Fruit fly (Drosophila melanogaster) whole organism, embryonic: ENCODE results near the gene mRpS23.

Experiments used
- ATbp ChIP-seq: fragments of 200-800 bp; sonication (Bioruptor generic); optimal IDR thresholded peaks from 2 replicates; lab custom pipeline; 2017; ENCODE audit warnings: missing biosample characterization, mild to moderate bottlenecking, missing genetic modification characterization, missing genetic modification reagents
- Blimp-1 ChIP-seq: fragments of 200-800 bp; sonication (Bioruptor generic); optimal IDR thresholded peaks from 3 replicates; lab custom pipeline; 2018; ENCODE audit warnings: missing biosample characterization, missing genetic modification characterization, mild to moderate bottlenecking, moderate library complexity, missing genetic modification reagents
- C15 ChIP-seq: fragments of 200-800 bp; sonication (Bioruptor generic); IDR thresholded peaks from 3 replicates; pipeline ENCODE4 v1.3.6; 2022; ENCODE audit warnings: missing biosample characterization, missing genetic modification characterization
- CG10366 ChIP-seq: fragments of 200-800 bp; sonication (Bioruptor generic); IDR thresholded peaks from 2 replicates; pipeline ENCODE4 v1.3.6; 2022; ENCODE audit warnings: missing biosample characterization, missing genetic modification characterization
- CG10431 ChIP-seq: fragments of 200-800 bp; sonication (Bioruptor generic); optimal IDR thresholded peaks from 3 replicates; lab custom pipeline; 2018; ENCODE audit warnings: missing biosample characterization, mild to moderate bottlenecking, missing genetic modification characterization
- CG11085 ChIP-seq: fragments of 200-800 bp; sonication (Bioruptor generic); IDR thresholded peaks from 2 replicates; pipeline ENCODE4 v1.3.6; 2022; ENCODE audit warnings: missing biosample characterization, missing genetic modification characterization
- CG11093 ChIP-seq: fragments of 200-800 bp; sonication (Bioruptor generic); IDR thresholded peaks from 3 replicates; pipeline ENCODE4 v1.3.6; 2022; ENCODE audit warnings: missing biosample characterization, missing genetic modification characterization
- CG12299 ChIP-seq: fragments of 200-800 bp; sonication (Bioruptor generic); optimal IDR thresholded peaks from 2 replicates; lab custom pipeline; 2018; ENCODE audit warnings: missing biosample characterization, mild to moderate bottlenecking, missing genetic modification characterization
- CG12391 ChIP-seq: fragments of 200-800 bp; sonication (Bioruptor generic); optimal IDR thresholded peaks from 3 replicates; lab custom pipeline; 2018; ENCODE audit warnings: missing biosample characterization, mild to moderate bottlenecking, missing genetic modification characterization, moderate library complexity
- CG15601 ChIP-seq: fragments of 200-800 bp; sonication (Bioruptor generic); optimal IDR thresholded peaks from 3 replicates; lab custom pipeline; 2019; ENCODE audit warnings: missing biosample characterization, mild to moderate bottlenecking, missing genetic modification characterization, moderate library complexity
- CG15696 ChIP-seq: fragments of 200-800 bp; sonication (Bioruptor generic); optimal IDR thresholded peaks from 2 replicates; lab custom pipeline; 2019; ENCODE audit warnings: missing biosample characterization, mild to moderate bottlenecking, missing genetic modification characterization, moderate library complexity
- CG17328 ChIP-seq: fragments of 200-800 bp; sonication (Bioruptor generic); IDR thresholded peaks from 2 replicates; pipeline ENCODE4 v1.3.6; 2022; ENCODE audit warnings: missing biosample characterization, missing genetic modification characterization
- CG17612 ChIP-seq: fragments of 200-800 bp; sonication (Bioruptor generic); IDR thresholded peaks from 2 replicates; pipeline ENCODE4 v1.3.6; 2022; ENCODE audit warnings: missing biosample characterization, missing genetic modification characterization
- CG18011 ChIP-seq: fragments of 200-800 bp; sonication (Bioruptor generic); optimal IDR thresholded peaks from 2 replicates; lab custom pipeline; 2017; ENCODE audit warnings: missing biosample characterization, missing genetic modification characterization, mild to moderate bottlenecking, moderate library complexity, missing genotype
- CG3995 ChIP-seq: fragments of 200-800 bp; sonication (Bioruptor generic); optimal IDR thresholded peaks from 3 replicates; lab custom pipeline; 2016; ENCODE audit warnings: missing biosample characterization, missing genetic modification characterization
- CG43689 ChIP-seq: fragments of 200-800 bp; sonication (Bioruptor generic); IDR thresholded peaks from 2 replicates; pipeline ENCODE4 v1.3.6; 2022; ENCODE audit warnings: missing biosample characterization, missing genetic modification characterization
- CG6791 ChIP-seq: fragments of 200-800 bp; sonication (Bioruptor generic); IDR thresholded peaks from 3 replicates; pipeline ENCODE4 v1.3.6; 2022; ENCODE audit warnings: missing biosample characterization, missing genetic modification characterization; ENCODE audit not compliant: partially characterized antibody
- CG7357 ChIP-seq: fragments of 200-800 bp; sonication (Bioruptor generic); IDR thresholded peaks from 3 replicates; pipeline ENCODE4 v1.3.6; 2022; ENCODE audit warnings: missing biosample characterization, missing genetic modification characterization
- CG9437 ChIP-seq: fragments of 200-800 bp; sonication (Bioruptor generic); optimal IDR thresholded peaks from 2 replicates; lab custom pipeline; 2018; ENCODE audit warnings: missing biosample characterization, mild to moderate bottlenecking, missing genetic modification characterization
- CG9876 ChIP-seq: fragments of 200-800 bp; sonication (Bioruptor generic); optimal IDR thresholded peaks from 2 replicates; lab custom pipeline; 2016; ENCODE audit warnings: missing biosample characterization, missing genetic modification characterization
- CHES-1-like ChIP-seq: fragments of 200-800 bp; sonication (Bioruptor generic); optimal IDR thresholded peaks from 2 replicates; lab custom pipeline; 2016; ENCODE audit warnings: missing biosample characterization, missing genetic modification characterization
- Chrac-16 ChIP-seq: fragments of 200-800 bp; sonication (Bioruptor generic); optimal IDR thresholded peaks from 3 replicates; lab custom pipeline; 2016; ENCODE audit warnings: missing biosample characterization, missing genetic modification characterization
- Deaf1 ChIP-seq: fragments of 200-800 bp; optimal IDR thresholded peaks from 3 replicates; lab custom pipeline; 2019; ENCODE audit warnings: missing biosample characterization, mild to moderate bottlenecking, missing genetic modification characterization, moderate library complexity
- Dref ChIP-seq: fragments of 200-800 bp; sonication (Bioruptor generic); IDR thresholded peaks from 2 replicates; pipeline ENCODE4 v1.3.6; 2022; ENCODE audit warnings: missing biosample characterization, missing genetic modification characterization
- Drgx ChIP-seq: fragments of 200-800 bp; sonication (Bioruptor generic); IDR thresholded peaks from 2 replicates; pipeline ENCODE4 v1.3.6; 2022; ENCODE audit warnings: missing biosample characterization, missing genetic modification characterization
- E2f1 ChIP-seq: fragments of 200-800 bp; sonication (Bioruptor generic); IDR thresholded peaks from 2 replicates; pipeline ENCODE4 v1.3.6; 2022; ENCODE audit warnings: missing biosample characterization, missing genetic modification characterization
- ERR ChIP-seq: fragments of 200-800 bp; sonication (Bioruptor generic); optimal IDR thresholded peaks from 2 replicates; lab custom pipeline; 2016; ENCODE audit warnings: missing biosample characterization, missing genetic modification characterization
- Elba2 ChIP-seq: fragments of 200-800 bp; sonication (Bioruptor generic); optimal IDR thresholded peaks from 3 replicates; lab custom pipeline; 2016; ENCODE audit warnings: missing biosample characterization, missing genetic modification characterization
- Ets65A ChIP-seq: fragments of 200-800 bp; sonication (Bioruptor generic); peaks from one replicate; lab custom pipeline; 2016; ENCODE audit warnings: missing biosample characterization, missing genetic modification characterization
- HmgZ ChIP-seq: fragments of 200-800 bp; sonication (Bioruptor generic); optimal IDR thresholded peaks from 2 replicates; lab custom pipeline; 2018; ENCODE audit warnings: missing biosample characterization, mild to moderate bottlenecking, missing genetic modification characterization
- Optix ChIP-seq: fragments of 200-800 bp; sonication (Bioruptor generic); IDR thresholded peaks from 3 replicates; pipeline ENCODE4 v1.3.6; 2022; ENCODE audit warnings: missing biosample characterization, missing genetic modification characterization
- ara ChIP-seq: fragments of 200-800 bp; sonication (Bioruptor generic); IDR thresholded peaks from 2 replicates; pipeline ENCODE4 v1.3.6; 2022; ENCODE audit warnings: missing biosample characterization, missing genetic modification characterization
- bcd ChIP-seq: fragments of 200-800 bp; sonication (Bioruptor generic); optimal IDR thresholded peaks from 2 replicates; lab custom pipeline; 2017; ENCODE audit warnings: missing biosample characterization, mild to moderate bottlenecking, missing genetic modification characterization
- bowl ChIP-seq: fragments of 200-800 bp; sonication (Bioruptor generic); IDR thresholded peaks from 2 replicates; pipeline ENCODE4 v1.3.6; 2022; ENCODE audit warnings: missing biosample characterization, missing genetic modification characterization
- crc ChIP-seq: fragments of 200-800 bp; sonication (Bioruptor generic); optimal IDR thresholded peaks from 2 replicates; lab custom pipeline; 2016; ENCODE audit warnings: missing biosample characterization, missing genetic modification characterization
- croc ChIP-seq: fragments of 200-800 bp; sonication (Bioruptor generic); conservative IDR thresholded peaks from 3 replicates; pipeline ENCODE4 v1.3.6; 2022; ENCODE audit warnings: missing biosample characterization, missing genetic modification characterization
- cwo ChIP-seq: fragments of 200-800 bp; sonication (Bioruptor generic); optimal IDR thresholded peaks from 3 replicates; lab custom pipeline; 2017; ENCODE audit warnings: missing biosample characterization, missing genetic modification characterization, mild to moderate bottlenecking, moderate library complexity, missing genetic modification reagents
- dpn ChIP-seq, 2 experiments: fragments of 200-800 bp; sonication (Bioruptor generic); optimal IDR thresholded peaks; 3 replicates each; lab custom pipeline; 2016; ENCODE audit warnings: missing biosample characterization in 2 of 2, missing genetic modification characterization in 2 of 2
- grau ChIP-seq: fragments of 200-800 bp; optimal IDR thresholded peaks from 3 replicates; lab custom pipeline; 2019; ENCODE audit warnings: missing biosample characterization, mild to moderate bottlenecking, missing genetic modification characterization, moderate library complexity
- gsb ChIP-seq: fragments of 200-800 bp; sonication (Bioruptor generic); IDR thresholded peaks from 2 replicates; pipeline ENCODE4 v1.3.6; 2022; ENCODE audit warnings: missing biosample characterization, missing genetic modification characterization
- gsb-n ChIP-seq: fragments of 200-800 bp; sonication (Bioruptor generic); optimal IDR thresholded peaks from 3 replicates; lab custom pipeline; 2018; ENCODE audit warnings: missing biosample characterization, mild to moderate bottlenecking, missing genetic modification characterization
- lola ChIP-seq, 3 experiments: fragments of >200 bp in 2 of 3; fragments of 200-800 bp in 1 of 3; sonication (Bioruptor generic) in 1 of 3; optimal IDR thresholded peaks; 2 replicates each; lab custom pipeline; 2017 to 2019; ENCODE audit warnings: missing biosample characterization in 3 of 3, missing genetic modification characterization in 3 of 3, mild to moderate bottlenecking in 1 of 3, moderate library complexity in 1 of 3
- mam ChIP-seq: fragments of 200-800 bp; sonication (Bioruptor generic); optimal IDR thresholded peaks from 3 replicates; lab custom pipeline; 2016; ENCODE audit warnings: missing biosample characterization, missing genetic modification characterization
- pan ChIP-seq, 4 experiments: fragments of >200 bp in 3 of 4; fragments of 200-800 bp in 1 of 4; sonication (Bioruptor generic) in 1 of 4; optimal IDR thresholded peaks in 3 of 4; IDR thresholded peaks in 1 of 4; 2 replicates each; pipeline versions ENCODE4 v1.3.6 to Lab custom; 2017 to 2022; ENCODE audit warnings: missing biosample characterization in 2 of 4, missing genetic modification characterization in 2 of 4, mixed read lengths in 1 of 4
- scrt ChIP-seq: fragments of 200-800 bp; sonication (Bioruptor generic); optimal IDR thresholded peaks from 2 replicates; lab custom pipeline; 2018; ENCODE audit warnings: missing biosample characterization, mild to moderate bottlenecking, missing genetic modification characterization, moderate library complexity
- sens ChIP-seq: fragments of 200-800 bp; sonication (Bioruptor generic); peaks from one replicate; lab custom pipeline; 2016; ENCODE audit warnings: missing biosample characterization, missing genetic modification characterization
- sima ChIP-seq: fragments of 200-800 bp; sonication (Bioruptor generic); optimal IDR thresholded peaks from 2 replicates; lab custom pipeline; 2016; ENCODE audit warnings: missing biosample characterization, missing genetic modification characterization
- so ChIP-seq: fragments of 200-800 bp; sonication (Bioruptor generic); IDR thresholded peaks from 3 replicates; pipeline ENCODE4 v1.3.6; 2022; ENCODE audit warnings: missing biosample characterization, missing genetic modification characterization
- stc ChIP-seq: fragments of 200-800 bp; sonication (Bioruptor generic); IDR thresholded peaks from 2 replicates; pipeline ENCODE4 v1.3.6; 2022; ENCODE audit warnings: missing biosample characterization, missing genetic modification characterization
- tap ChIP-seq: fragments of 200-800 bp; optimal IDR thresholded peaks from 3 replicates; lab custom pipeline; 2019; ENCODE audit warnings: missing biosample characterization, mild to moderate bottlenecking, missing genetic modification characterization, moderate library complexity

The mRpS23 gene

dm6 chr2L:13839744-13840151 is 4.9 kb upstream of the mRpS23 start (continued):
- TF ChIP-seq E2f1 (GFP tag; lab: Robert Waterston, UW), result peak; percentile 68
- peak; percentile 83 for TF ChIP-seq bcd
- peak; percentile 90 for TF ChIP-seq so (GFP tag; lab: Robert Waterston, UW)
- peak; percentile 40 for TF ChIP-seq CG18011 (GFP tag; lab: Kevin White, UChicago)
- TF ChIP-seq mam, result peak; percentile 79
- TF ChIP-seq CG17328 (GFP tag; lab: Robert Waterston, UW), result peak; percentile 79
- TF ChIP-seq CG6791 (GFP tag; lab: Robert Waterston, UW), result no peak
- TF ChIP-seq CG15601 (tag; lab: Kevin White, UChicago), result peak; percentile 89
- TF ChIP-seq ERR (GFP tag; lab: Kevin White, UChicago), result peak; percentile 62
- TF ChIP-seq Drgx (GFP tag; lab: Robert Waterston, UW), result peak; percentile 85; the same call in 1 of the 2 replicates
- TF ChIP-seq Optix (GFP tag; lab: Robert Waterston, UW), result no peak; the same call in 2 of the 3 replicates
- TF ChIP-seq CG3995 (GFP tag; lab: Kevin White, UChicago), result peak; percentile 17
- TF ChIP-seq ara (GFP tag; lab: Robert Waterston, UW), result no peak; the same call in 1 of the 2 replicates
- TF ChIP-seq Elba2, result no peak
- no peak for TF ChIP-seq CG9876 (GFP tag; lab: Kevin White, UChicago)
- peak; percentile 60; the same call in 1 of the 3 replicates for TF ChIP-seq CG7357 (GFP tag; lab: Robert Waterston, UW)
- TF ChIP-seq grau (tag; lab: Kevin White, UChicago), result peak; percentile 86
- 0 out of 2 replicates have a peak, but pooled peaks have one; percentile 38 for TF ChIP-seq gsb
- TF ChIP-seq Deaf1 (tag; lab: Kevin White, UChicago), result peak; percentile 70
- peak; percentile 53 for TF ChIP-seq scrt
- TF ChIP-seq Dref (GFP tag; lab: Robert Waterston, UW), result no peak
- peak; percentile 68 for TF ChIP-seq ATbp (GFP tag; lab: Kevin White, UChicago)
- peak; percentile 82 for TF ChIP-seq Blimp-1
- TF ChIP-seq gsb-n (tag; lab: Kevin White, UChicago), result peak; percentile 86
- peak; percentile 84 for TF ChIP-seq CG10366 (GFP tag; lab: Robert Waterston, UW)
- peak; percentile 48; the same call in 1 of the 2 replicates for TF ChIP-seq CG11085
- TF ChIP-seq CG10431 (GFP tag; lab: Kevin White, UChicago), result peak; percentile 28
- TF ChIP-seq sima (GFP tag; lab: Kevin White, UChicago), result no peak
- TF ChIP-seq lola (GFP tag; optimal IDR thresholded peaks at IDR 0.05; lab: Kevin White, UChicago), result peak in 1 of 3 experiments; percentile 79
- TF ChIP-seq crc (GFP tag; lab: Kevin White, UChicago), result peak; percentile 68
- peak; percentile 84 for TF ChIP-seq CG12391 (tag; lab: Kevin White, UChicago)
- TF ChIP-seq Ets65A, result peak; percentile 95
- no peak for TF ChIP-seq pan (optimal IDR thresholded peaks at IDR 0.05; lab: Kevin White, UChicago)
- peak in 1 of 2 experiments; percentile 77 for TF ChIP-seq pan (GFP tag; optimal IDR thresholded peaks at IDR 0.05 in 1 of 2, IDR thresholded peaks at IDR 0.05 in 1 of 2)
- peak; percentile 73 for TF ChIP-seq CG9437 (GFP tag; lab: Kevin White, UChicago)
- no peak for TF ChIP-seq bowl (GFP tag; lab: Robert Waterston, UW)
- TF ChIP-seq CHES-1-like (GFP tag; lab: Kevin White, UChicago), result peak; percentile 30
- peak; percentile 70 for TF ChIP-seq cwo (GFP tag; lab: Kevin White, UChicago)
- peak; percentile 72 for TF ChIP-seq CG12299 (tag; lab: Kevin White, UChicago)
- peak; percentile 66 for TF ChIP-seq tap (tag; lab: Kevin White, UChicago)
- peak; percentile 67 for TF ChIP-seq Chrac-16
- TF ChIP-seq CG17612 (GFP tag; lab: Robert Waterston, UW), result peak; percentile 37; the same call in 1 of the 2 replicates
- TF ChIP-seq C15, result no peak
- TF ChIP-seq croc, result peak; percentile 69
- TF ChIP-seq sens (GFP tag; lab: Kevin White, UChicago), result peak; percentile 97
- peak; percentile 14 for TF ChIP-seq HmgZ (tag; lab: Kevin White, UChicago)
- peak; percentile 60 for TF ChIP-seq CG15696
- TF ChIP-seq stc (GFP tag; lab: Robert Waterston, UW), result peak; percentile 59
- TF ChIP-seq CG11093 (GFP tag; lab: Robert Waterston, UW), result peak; percentile 56; the same call in 1 of the 3 replicates
- peak; percentile 48; the same call in 1 of the 2 replicates for TF ChIP-seq CG43689 (GFP tag; lab: Robert Waterston, UW)
- peak; percentile 81 to 83 for TF ChIP-seq dpn (GFP tag; optimal IDR thresholded peaks at IDR 0.05; lab: Kevin White, UChicago)
